Worm (Caenorhabditis elegans) whole organism, L4 larva: Measurements from ENCODE around the gene ttm-2.
A peak's percentile ranks its signal among the peaks of the same experiment; 100 is the strongest.

Experiments used
- F37D6.2 ChIP-seq: sonication (generic microtip); optimal IDR thresholded peaks from 2 replicates; lab custom pipeline; 2016; ENCODE audit warnings: mild to moderate bottlenecking, missing genetic modification characterization, missing compliant biosample characterization
- T26A8.4 ChIP-seq: fragments of 200-800 bp; sonication (Bioruptor generic); IDR thresholded peaks from 2 replicates; pipeline ENCODE4 v1.3.6; 2022; ENCODE audit warnings: missing genetic modification characterization, missing compliant biosample characterization
- Y48G9A.11 ChIP-seq: fragments of 200-800 bp; sonication (Bioruptor generic); IDR thresholded peaks from 2 replicates; pipeline ENCODE4 v1.3.6; 2022; ENCODE audit warnings: missing genetic modification reagents, missing genetic modification characterization, missing compliant biosample characterization
- Y5F2A.4 ChIP-seq: fragments of 200-800 bp; sonication (Bioruptor generic); optimal IDR thresholded peaks from 2 replicates; lab custom pipeline; 2018; ENCODE audit warnings: mild to moderate bottlenecking, missing genetic modification characterization, missing compliant biosample characterization
- Y75B8A.6 ChIP-seq: fragments of 200-800 bp; sonication (Bioruptor generic); IDR thresholded peaks from 2 replicates; pipeline ENCODE4 v1.3.6; 2022; ENCODE audit warnings: missing genetic modification reagents, missing genetic modification characterization, missing compliant biosample characterization
- ZK337.2 ChIP-seq: fragments of 200-800 bp; sonication (Bioruptor generic); IDR thresholded peaks from 2 replicates; pipeline ENCODE4 v1.3.6; 2022; ENCODE audit warnings: missing genetic modification reagents, missing genetic modification characterization, missing compliant biosample characterization
- ZK546.5 ChIP-seq, 2 experiments: sonication (generic microtip); optimal IDR thresholded peaks; 2 replicates each; lab custom pipeline; 2017; ENCODE audit warnings: missing biosample characterization in 2 of 2, missing genetic modification characterization in 2 of 2
- aha-1 ChIP-seq: fragments of 150-350 bp; peaks from one replicate; lab custom pipeline; 2014; ENCODE audit warnings: missing biosample characterization, missing genetic modification characterization
- aly-2 ChIP-seq: sonication (generic microtip); optimal IDR thresholded peaks from 2 replicates; lab custom pipeline; 2018; ENCODE audit warnings: missing biosample characterization, missing genetic modification characterization
- ceh-20 ChIP-seq: fragments of 200-800 bp; sonication (Bioruptor generic); IDR thresholded peaks from 2 replicates; pipeline ENCODE4 v1.3.6; 2022; ENCODE audit warnings: missing genetic modification reagents, missing genetic modification characterization, missing compliant biosample characterization
- ceh-82 ChIP-seq: sonication (generic microtip); optimal IDR thresholded peaks from 2 replicates; lab custom pipeline; 2017; ENCODE audit warnings: missing biosample characterization, missing genetic modification characterization
- cey-2 ChIP-seq: sonication (generic microtip); optimal IDR thresholded peaks from 3 replicates; lab custom pipeline; 2017; ENCODE audit warnings: missing genetic modification characterization, mild to moderate bottlenecking, missing compliant biosample characterization, antibody characterized with exemption, borderline replicate concordance; ENCODE audit not compliant: insufficient read depth
- ctbp-1 ChIP-seq: fragments of 200-800 bp; sonication (Bioruptor generic); IDR thresholded peaks from 2 replicates; pipeline ENCODE4 v1.3.6; 2022; ENCODE audit warnings: missing genetic modification reagents, missing genetic modification characterization, missing compliant biosample characterization
- daf-16 ChIP-seq, 3 experiments: sonication (generic microtip); optimal IDR thresholded peaks; 2 replicates each; lab custom pipeline; 2016 to 2017; ENCODE audit warnings: missing genetic modification characterization in 3 of 3, missing genetic modification reagents in 3 of 3, mild to moderate bottlenecking in 2 of 3, missing compliant biosample characterization in 2 of 3, missing biosample characterization in 1 of 3, moderate library complexity in 1 of 3
- dmd-6 ChIP-seq: fragments of 200-800 bp; sonication (Bioruptor generic); IDR thresholded peaks from 2 replicates; pipeline ENCODE4 v1.3.6; 2022; ENCODE audit warnings: missing genetic modification reagents, missing genetic modification characterization, missing compliant biosample characterization
- dmd-8 ChIP-seq: fragments of 200-800 bp; sonication (Bioruptor generic); IDR thresholded peaks from 2 replicates; pipeline ENCODE4 v1.3.6; 2022; ENCODE audit warnings: missing genetic modification characterization, missing compliant biosample characterization
- dmd-9 ChIP-seq: fragments of 200-800 bp; sonication (Bioruptor generic); IDR thresholded peaks from 2 replicates; pipeline ENCODE4 v1.3.6; 2022; ENCODE audit warnings: missing genetic modification reagents, missing genetic modification characterization, missing compliant biosample characterization
- dpl-1 ChIP-seq: fragments of 150-350 bp; optimal IDR thresholded peaks from 2 replicates; lab custom pipeline; 2014; ENCODE audit warnings: missing biosample characterization, missing genetic modification reagents, missing genetic modification characterization
- egl-43 ChIP-seq: fragments of 200-800 bp; sonication (Bioruptor generic); IDR thresholded peaks from 2 replicates; pipeline ENCODE4 v1.3.6; 2022; ENCODE audit warnings: missing genetic modification reagents, missing genetic modification characterization, missing compliant biosample characterization
- fkh-10 ChIP-seq: fragments of 150-350 bp; optimal IDR thresholded peaks from 2 replicates; lab custom pipeline; 2014; ENCODE audit warnings: missing biosample characterization, missing genetic modification reagents, missing genetic modification characterization
- lin-1 ChIP-seq: fragments of 200-800 bp; sonication (Bioruptor generic); IDR thresholded peaks from 2 replicates; pipeline ENCODE4 v1.3.6; 2022; ENCODE audit warnings: missing genetic modification reagents, missing genetic modification characterization, missing compliant biosample characterization
- lin-29 ChIP-seq: fragments of 200-800 bp; sonication (Bioruptor generic); IDR thresholded peaks from 2 replicates; pipeline ENCODE4 v1.3.6; 2022; ENCODE audit warnings: missing genetic modification reagents, missing genetic modification characterization, missing compliant biosample characterization
- lin-39 ChIP-seq: fragments of 150-350 bp; optimal IDR thresholded peaks from 2 replicates; lab custom pipeline; 2014; ENCODE audit warnings: missing biosample characterization, missing genetic modification reagents, missing genetic modification characterization
- lsy-2 ChIP-seq, 2 experiments: fragments of 150-350 bp in 1 of 2; sonication (generic microtip) in 1 of 2; optimal IDR thresholded peaks; 2 replicates each; lab custom pipeline; 2014 to 2017; ENCODE audit warnings: missing biosample characterization in 2 of 2, missing genetic modification characterization in 2 of 2
- madf-5 ChIP-seq, 2 experiments: fragments of 200-800 bp; sonication (Bioruptor generic); IDR thresholded peaks; 2 replicates each; pipeline ENCODE4 v1.3.6; 2022; ENCODE audit warnings: missing compliant biosample characterization in 2 of 2, missing genetic modification characterization in 2 of 2
- mdl-1 ChIP-seq, 2 experiments: fragments of 150-350 bp in 1 of 2; sonication (generic microtip) in 1 of 2; optimal IDR thresholded peaks; 2 replicates each; lab custom pipeline; 2014 to 2017; ENCODE audit warnings: missing biosample characterization in 2 of 2, missing genetic modification characterization in 2 of 2
- mep-1 ChIP-seq: fragments of 150-350 bp; sonication (generic microtip); optimal IDR thresholded peaks from 3 replicates; lab custom pipeline; 2014; ENCODE audit warnings: missing biosample characterization, missing genetic modification characterization
- mes-2 ChIP-seq: sonication (generic microtip); optimal IDR thresholded peaks from 2 replicates; lab custom pipeline; 2016; ENCODE audit warnings: missing genotype, mild to moderate bottlenecking, missing genetic modification characterization, missing compliant biosample characterization; ENCODE audit not compliant: poor library complexity, severe bottlenecking
- nhr-102 ChIP-seq: sonication (generic microtip); optimal IDR thresholded peaks from 2 replicates; lab custom pipeline; 2016; ENCODE audit warnings: mild to moderate bottlenecking, missing genetic modification characterization, moderate library complexity, missing compliant biosample characterization
- nhr-237 ChIP-seq: sonication (generic microtip); optimal IDR thresholded peaks from 2 replicates; lab custom pipeline; 2017; ENCODE audit warnings: missing biosample characterization, missing genetic modification characterization
- nhr-41 ChIP-seq: fragments of 200-800 bp; sonication (Bioruptor generic); IDR thresholded peaks from 2 replicates; pipeline ENCODE4 v1.3.6; 2022; ENCODE audit warnings: missing genetic modification reagents, missing genetic modification characterization, missing compliant biosample characterization
- pha-4 ChIP-seq, 2 experiments: fragments of 150-350 bp in 1 of 2; fragments of 200-800 bp in 1 of 2; sonication (Bioruptor generic) in 1 of 2; IDR thresholded peaks in 1 of 2; optimal IDR thresholded peaks in 1 of 2; 2 replicates each; pipeline versions ENCODE4 v1.3.6 to Lab custom; 2014 to 2022; ENCODE audit warnings: missing genetic modification characterization in 2 of 2, missing genetic modification reagents in 2 of 2, missing biosample characterization in 1 of 2, missing compliant biosample characterization in 1 of 2
- rbr-2 ChIP-seq: sonication (generic microtip); optimal IDR thresholded peaks from 2 replicates; lab custom pipeline; 2016; ENCODE audit warnings: missing genotype, missing genetic modification characterization, missing compliant biosample characterization
- sdz-12 ChIP-seq: fragments of 200-800 bp; sonication (Bioruptor generic); optimal IDR thresholded peaks from 2 replicates; lab custom pipeline; 2018; ENCODE audit warnings: mild to moderate bottlenecking, missing genetic modification characterization, missing compliant biosample characterization
- skn-1 ChIP-seq: fragments of 150-350 bp; optimal IDR thresholded peaks from 2 replicates; lab custom pipeline; 2014; ENCODE audit warnings: missing biosample characterization, missing genetic modification characterization
- snpc-4 ChIP-seq: fragments of 150-350 bp; optimal IDR thresholded peaks from 2 replicates; lab custom pipeline; 2014; ENCODE audit warnings: missing biosample characterization, missing genetic modification characterization
- unc-62 ChIP-seq, 3 experiments: fragments of 150-350 bp in 1 of 3; sonication (generic microtip); optimal IDR thresholded peaks in 2 of 3; peaks in 1 of 3; 1 replicate in 1 of 3; 2 replicates in 2 of 3; lab custom pipeline; 2014 to 2017; ENCODE audit warnings: missing biosample characterization in 3 of 3, missing genetic modification characterization in 3 of 3, missing genetic modification reagents in 3 of 3, missing genotype in 1 of 3
- zip-2 ChIP-seq: fragments of 150-350 bp; optimal IDR thresholded peaks from 2 replicates; lab custom pipeline; 2014; ENCODE audit warnings: missing biosample characterization, missing genetic modification characterization
- ztf-11 ChIP-seq: fragments of 150-350 bp; optimal IDR thresholded peaks from 2 replicates; lab custom pipeline; 2014; ENCODE audit warnings: missing biosample characterization, missing genetic modification characterization

ttm-2 gene

DNA sequence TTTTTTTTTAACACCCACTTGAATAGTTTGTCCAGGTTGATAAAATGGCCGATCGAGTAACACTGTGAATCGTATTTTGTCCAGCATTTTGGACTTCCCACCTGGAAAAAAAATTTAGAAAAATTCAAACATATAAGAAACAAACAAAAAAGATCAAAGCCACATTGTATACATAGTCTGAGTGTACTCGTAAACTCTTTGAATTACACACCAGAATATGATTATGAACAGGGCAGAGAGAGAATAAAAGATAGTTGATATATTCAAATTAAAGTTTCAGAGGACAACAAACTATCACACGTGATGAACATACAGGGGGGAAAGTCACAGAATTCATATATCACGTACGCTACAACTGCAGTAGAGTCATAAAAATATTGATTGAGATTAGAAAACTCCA, at the start of gene ttm-2:
Gene ttm-2, minus strand, starts transcription at position 101 of the 400 bp plus-strand sequence.
- no peak for TF ChIP-seq snpc-4 (tag; lab: Kevin White, UChicago)
- no peak for TF ChIP-seq dmd-8 (GFP tag; lab: Robert Waterston, UW)
- no peak for TF ChIP-seq Y75B8A.6
- TF ChIP-seq zip-2 (tag; lab: Kevin White, UChicago): no peak
- no peak for TF ChIP-seq F37D6.2 (tag; lab: Kevin White, UChicago)
- no peak for TF ChIP-seq cey-2
- TF ChIP-seq dmd-9 (GFP tag; lab: Robert Waterston, UW): no peak
- TF ChIP-seq, all 104 proteins: peak for 0

DNA sequence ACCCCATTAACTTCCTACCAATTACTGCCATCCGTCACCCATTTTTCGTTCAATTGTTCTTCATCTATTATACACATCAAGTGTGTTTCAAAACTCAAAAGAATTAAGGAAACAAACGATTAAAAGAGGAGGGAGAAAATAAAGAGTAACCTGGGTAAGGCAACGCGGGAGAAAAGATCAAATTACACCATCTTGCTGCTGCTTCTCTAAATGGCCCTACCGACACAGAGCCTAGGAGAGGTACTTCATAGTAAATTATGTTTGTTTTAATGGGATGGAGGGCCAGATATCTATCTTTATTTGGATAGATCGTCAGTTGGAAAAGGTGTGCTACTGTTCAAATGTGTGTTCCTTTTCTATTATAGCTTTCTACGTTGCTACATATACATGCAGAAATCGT, 49.2 kb upstream of the ttm-2 start:
- no peak for TF ChIP-seq ZK337.2 (GFP tag; lab: Robert Waterston, UW)
- no peak for TF ChIP-seq mdl-1 (tag; optimal IDR thresholded peaks at IDR 0.05; lab: Kevin White, UChicago)
- no peak for TF ChIP-seq pha-4 (GFP tag; IDR thresholded peaks at IDR 0.05; lab: Robert Waterston, UW)
- TF ChIP-seq pha-4 (tag; optimal IDR thresholded peaks at IDR 0.05; lab: Kevin White, UChicago): no peak
- TF ChIP-seq skn-1: no peak

DNA sequence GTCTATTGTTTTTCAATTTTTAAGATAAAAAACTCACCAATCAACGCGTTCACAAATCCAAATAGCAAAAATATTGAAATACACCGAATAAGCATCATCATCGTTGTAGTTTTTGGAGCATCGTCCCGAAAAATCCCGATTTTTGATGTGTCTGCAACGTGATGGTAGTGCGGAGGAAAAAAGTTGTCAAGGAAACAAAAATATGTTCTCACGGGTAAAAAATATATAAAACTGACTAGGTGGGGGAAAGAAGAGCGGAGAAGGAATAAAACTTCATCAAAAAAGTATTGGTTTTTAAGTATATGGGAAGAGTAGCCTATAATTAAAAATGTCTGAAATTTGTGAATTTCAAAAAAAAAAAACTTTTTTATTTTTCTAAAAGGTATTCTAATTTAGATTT, 45.8 kb upstream of the ttm-2 start, which contains the start of gene rig-6:
Gene rig-6, minus strand, starts transcription at position 101 of the 400 bp plus-strand sequence.
- TF ChIP-seq rbr-2 (tag; lab: Kevin White, UChicago): no peak
- no peak for TF ChIP-seq aha-1
- no peak for TF ChIP-seq sdz-12 (GFP tag; lab: Kevin White, UChicago)
- no peak for TF ChIP-seq mes-2 (tag; lab: Kevin White, UChicago)
- no peak for TF ChIP-seq mep-1
- TF ChIP-seq Y5F2A.4 (GFP tag; lab: Kevin White, UChicago): no peak
- TF ChIP-seq egl-43 (GFP tag; lab: Robert Waterston, UW): no peak
- TF ChIP-seq ZK337.2 (GFP tag; lab: Robert Waterston, UW): no peak
- no peak for TF ChIP-seq madf-5 (GFP tag; IDR thresholded peaks at IDR 0.05; lab: Robert Waterston, UW)
- TF ChIP-seq fkh-10 (GFP tag; lab: Kevin White, UChicago): no peak
- no peak for TF ChIP-seq ZK546.5 (tag; optimal IDR thresholded peaks at IDR 0.05; lab: Kevin White, UChicago)
- no peak for TF ChIP-seq lin-39 (tag; lab: Kevin White, UChicago)
- no peak for TF ChIP-seq nhr-102 (tag; lab: Kevin White, UChicago)
- no peak for TF ChIP-seq nhr-41 (GFP tag; lab: Robert Waterston, UW)

DNA sequence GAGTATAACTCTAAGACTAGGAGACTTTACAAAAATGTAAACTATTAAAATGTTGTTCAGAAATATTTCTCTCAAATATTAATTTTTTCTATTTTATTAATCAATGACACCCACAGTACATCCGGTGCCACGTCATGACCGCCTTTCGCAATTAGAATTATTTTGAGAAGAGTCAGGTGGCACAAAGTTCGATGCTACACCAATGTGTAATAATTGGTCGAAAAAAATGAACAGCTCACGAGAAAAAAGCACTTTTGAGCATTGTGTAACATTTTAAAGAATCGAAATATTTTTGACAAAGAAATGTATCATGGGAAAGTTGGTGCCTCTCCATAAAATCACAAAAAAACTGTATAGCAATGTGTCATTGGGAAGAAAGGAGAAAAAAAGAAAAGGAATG, 40.5 kb upstream of the ttm-2 start:
- TF ChIP-seq daf-16 (GFP tag; optimal IDR thresholded peaks at IDR 0.05; lab: Kevin White, UChicago) (peak in 1 of 2 experiments; percentile 18), daf-16 (tag; optimal IDR thresholded peaks at IDR 0.05; lab: Kevin White, UChicago) (no peak), aly-2 (tag; lab: Kevin White, UChicago) (no peak), dpl-1 (no peak)

DNA sequence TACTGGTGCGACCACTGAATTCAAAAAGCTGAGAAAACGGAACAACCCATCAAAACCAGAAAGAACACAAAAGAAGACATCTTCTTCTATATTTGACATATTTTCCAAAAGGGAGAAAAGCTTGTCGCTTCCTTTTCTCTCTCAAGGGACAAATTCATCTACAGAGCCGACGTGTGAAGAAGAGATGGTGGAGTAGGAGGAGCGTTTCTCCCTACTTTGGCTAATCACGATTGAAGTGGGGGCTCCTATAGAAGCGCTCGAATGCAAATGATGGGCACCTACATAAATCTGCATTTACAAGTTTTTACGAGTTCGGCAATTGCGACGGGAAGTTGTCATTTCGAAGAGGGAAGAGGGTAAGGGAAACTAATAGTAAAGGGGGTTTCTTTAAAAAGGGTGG, 40.1 kb upstream of the ttm-2 start:
- TF ChIP-seq nhr-237 (tag; lab: Kevin White, UChicago) (no peak), aha-1 (no peak), mes-2 (tag; lab: Kevin White, UChicago) (no peak), fkh-10 (GFP tag; lab: Kevin White, UChicago) (no peak), ceh-20 (GFP tag; lab: Robert Waterston, UW) (peak; percentile 35; the same call in 1 of the 2 replicates), snpc-4 (tag; lab: Kevin White, UChicago) (no peak), T26A8.4 (no peak), dmd-6 (GFP tag; lab: Robert Waterston, UW) (no peak), lin-29 (GFP tag; lab: Robert Waterston, UW) (no peak), lsy-2 (tag; optimal IDR thresholded peaks at IDR 0.05; lab: Kevin White, UChicago) (peak in 1 of 2 experiments; percentile 16), Y48G9A.11 (no peak), lin-1 (GFP tag; lab: Robert Waterston, UW) (no peak), ctbp-1 (GFP tag; lab: Robert Waterston, UW) (no peak), Y5F2A.4 (GFP tag; lab: Kevin White, UChicago) (no peak), ceh-82 (no peak), unc-62 (GFP tag; optimal IDR thresholded peaks at IDR 0.05 in 1 of 2; lab: Kevin White, UChicago) (peak in 1 of 2 experiments; percentile 81), unc-62 (tag; optimal IDR thresholded peaks at IDR 0.05; lab: Kevin White, UChicago) (no peak), ztf-11 (tag; lab: Kevin White, UChicago) (no peak)
